Worm (Caenorhabditis elegans) whole organism, L4/young adult: ENCODE results near the gene fipr-21.

Experiments used
- W03F9.2 ChIP-seq: fragments of 150-350 bp; optimal IDR thresholded peaks from 2 replicates; lab custom pipeline; 2014; ENCODE audit warnings: missing biosample characterization, missing genetic modification characterization
- dao-5 ChIP-seq: sonication (generic microtip); optimal IDR thresholded peaks from 2 replicates; lab custom pipeline; 2016; ENCODE audit warnings: missing genotype, missing genetic modification characterization, moderate library complexity, missing compliant biosample characterization
- him-1 ChIP-seq: sonication (generic microtip); optimal IDR thresholded peaks from 2 replicates; lab custom pipeline; 2016; ENCODE audit warnings: missing genotype, missing genetic modification reagents, missing genetic modification characterization, missing compliant biosample characterization

Gene fipr-21

ce11 chrX:10340986-10341385, 36.7 kb downstream of the fipr-21 start, which contains the start of gene R07E3.1:
R07E3.1 (minus strand) TSS chrX:10341161.
- TF ChIP-seq dao-5 (no peak), him-1 (no peak), W03F9.2 (no peak)

ce11 chrX:10350151-10350550, 45.8 kb downstream of the fipr-21 start:
- TF ChIP-seq dao-5, result no peak
- no peak for TF ChIP-seq him-1
- no peak for TF ChIP-seq W03F9.2

- TF ChIP-seq dao-5 (no peak), W03F9.2 (no peak), him-1 (no peak)
Measured at ce11 chrX:10353857-10354256, 49.5 kb downstream of the fipr-21 start.
